Worm (Caenorhabditis elegans) whole organism, L3 larva: ENCODE measurements around the gene ZK813.4.

Experiments used
- ceh-28 ChIP-seq: fragments of 150-350 bp; optimal IDR thresholded peaks from 2 replicates; lab custom pipeline; 2014; ENCODE audit warnings: missing biosample characterization, missing genetic modification reagents, missing genetic modification characterization
- elt-3 ChIP-seq, 3 experiments: fragments of 150-350 bp in 1 of 3; sonication (generic microtip) in 2 of 3; optimal IDR thresholded peaks; 2 replicates in 2 of 3; 4 replicates in 1 of 3; lab custom pipeline; 2014 to 2017; ENCODE audit warnings: missing biosample characterization in 3 of 3, missing genetic modification characterization in 3 of 3
- eor-1 ChIP-seq, 2 experiments: fragments of 150-350 bp; optimal IDR thresholded peaks; 2 replicates each; lab custom pipeline; 2014 to 2018; ENCODE audit warnings: missing biosample characterization in 2 of 2, missing genetic modification characterization in 2 of 2
- nfya-1 ChIP-seq: sonication (generic microtip); optimal IDR thresholded peaks from 2 replicates; lab custom pipeline; 2017; ENCODE audit warnings: missing genetic modification characterization, mild to moderate bottlenecking, missing compliant biosample characterization, antibody characterized with exemption, moderate library complexity; ENCODE audit not compliant: insufficient read depth
- nhr-11 ChIP-seq: fragments of 150-350 bp; optimal IDR thresholded peaks from 2 replicates; lab custom pipeline; 2014; ENCODE audit warnings: missing biosample characterization, missing genetic modification characterization
- nhr-28 ChIP-seq: fragments of 150-350 bp; optimal IDR thresholded peaks from 2 replicates; lab custom pipeline; 2014; ENCODE audit warnings: missing biosample characterization, missing genetic modification characterization
- nhr-77 ChIP-seq: fragments of 150-350 bp; optimal IDR thresholded peaks from 2 replicates; lab custom pipeline; 2014; ENCODE audit warnings: missing biosample characterization, missing genetic modification characterization
- pqm-1 ChIP-seq: fragments of 150-350 bp; optimal IDR thresholded peaks from 2 replicates; lab custom pipeline; 2017; ENCODE audit warnings: missing biosample characterization, missing genetic modification characterization, inconsistent platforms
- zag-1 ChIP-seq: fragments of 150-350 bp; optimal IDR thresholded peaks from 2 replicates; lab custom pipeline; 2014; ENCODE audit warnings: missing biosample characterization, missing genetic modification characterization

DNA sequence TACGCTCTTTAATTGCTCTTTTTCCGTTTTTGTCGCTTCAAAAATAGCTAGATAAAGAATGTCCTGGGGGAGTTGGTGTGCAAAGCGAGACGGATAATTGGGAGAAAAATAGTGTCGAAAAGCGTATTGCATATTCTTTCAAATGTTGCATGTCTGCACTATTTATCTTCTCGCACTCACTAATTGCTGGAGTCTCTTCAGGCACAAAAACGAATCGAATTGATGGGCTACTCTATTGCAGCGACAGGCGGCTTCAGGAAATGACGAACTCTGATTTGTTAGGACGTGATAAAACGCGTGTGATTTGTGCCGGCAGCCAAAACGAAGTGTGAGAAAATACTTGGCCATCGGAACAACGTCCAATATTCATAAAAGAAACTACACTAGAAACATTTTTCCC lies 10.4 kb upstream of the ZK813.4 start:
- no peak for TF ChIP-seq nhr-77 (tag; lab: Kevin White, UChicago)
- TF ChIP-seq zag-1 (tag; lab: Kevin White, UChicago): no peak
- no peak for TF ChIP-seq nhr-28 (tag; lab: Kevin White, UChicago)
- no peak for TF ChIP-seq nhr-11 (tag; lab: Kevin White, UChicago)
- TF ChIP-seq ceh-28 (tag; lab: Kevin White, UChicago): no peak
- no peak for TF ChIP-seq nfya-1 (tag; lab: Kevin White, UChicago)
- no peak for TF ChIP-seq pqm-1 (tag; lab: Kevin White, UChicago)
- TF ChIP-seq eor-1 (tag; optimal IDR thresholded peaks at IDR 0.05; lab: Kevin White, UChicago): no peak
- TF ChIP-seq elt-3 (tag; optimal IDR thresholded peaks at IDR 0.05; lab: Kevin White, UChicago): no peak
